Worm (Caenorhabditis elegans) whole organism, midembryonic: Measurements from ENCODE around the gene tsn-1.

ENCODE experiments used
- T22C8.4 ChIP-seq: fragments of 200-800 bp; sonication (Bioruptor generic); IDR thresholded peaks from 2 replicates; pipeline ENCODE4 v1.3.6; 2022; ENCODE audit warnings: missing genetic modification characterization, missing compliant biosample characterization
- cog-1 ChIP-seq: sonication (generic microtip); optimal IDR thresholded peaks from 2 replicates; lab custom pipeline; 2016; ENCODE audit warnings: missing genetic modification characterization, missing compliant biosample characterization
- flt-1 ChIP-seq: fragments of 200-800 bp; sonication (Bioruptor generic); IDR thresholded peaks from 2 replicates; pipeline ENCODE4 v1.3.6; 2022; ENCODE audit warnings: missing genetic modification characterization, missing compliant biosample characterization
- klf-2 ChIP-seq: fragments of 200-800 bp; sonication (Bioruptor generic); conservative IDR thresholded peaks from 2 replicates; pipeline ENCODE4 v1.3.6; 2022; ENCODE audit warnings: missing genetic modification reagents, missing genetic modification characterization, missing compliant biosample characterization
- med-1 ChIP-seq: sonication (generic microtip); optimal IDR thresholded peaks from 2 replicates; lab custom pipeline; 2017; ENCODE audit warnings: missing genetic modification characterization, mild to moderate bottlenecking, missing compliant biosample characterization, antibody characterized with exemption, missing genetic modification reagents; ENCODE audit not compliant: insufficient read depth
- ref-1 ChIP-seq: fragments of 200-800 bp; sonication (Bioruptor generic); conservative IDR thresholded peaks from 2 replicates; pipeline ENCODE4 v1.3.6; 2022; ENCODE audit warnings: missing genetic modification reagents, missing genetic modification characterization, missing compliant biosample characterization
- tab-1 ChIP-seq: fragments of 200-800 bp; sonication (Bioruptor generic); IDR thresholded peaks from 2 replicates; pipeline ENCODE4 v1.3.6; 2022; ENCODE audit warnings: missing genetic modification characterization, missing compliant biosample characterization
- ztf-23 ChIP-seq: fragments of 200-800 bp; sonication (Bioruptor generic); IDR thresholded peaks from 2 replicates; pipeline ENCODE4 v1.3.6; 2022; ENCODE audit warnings: missing genetic modification reagents, missing genetic modification characterization, missing compliant biosample characterization
- ztf-29 ChIP-seq: fragments of 200-800 bp; sonication (Bioruptor generic); IDR thresholded peaks from 2 replicates; pipeline ENCODE4 v1.3.6; 2022; ENCODE audit warnings: missing genetic modification reagents, missing genetic modification characterization, missing compliant biosample characterization

Gene tsn-1

ce11 chrII:4706359-4706871, at the start of gene tsn-1, which contains the start of gene F10G7.9:
Gene tsn-1 (plus strand): TSS chrII:4706821.
Gene F10G7.9 (minus strand): TSS chrII:4706485.
- TF ChIP-seq klf-2 (GFP tag; lab: Robert Waterston, UW) (no peak), flt-1 (GFP tag; lab: Robert Waterston, UW) (no peak), med-1 (GFP tag; lab: Kevin White, UChicago) (no peak), ref-1 (GFP tag; lab: Robert Waterston, UW) (no peak), ztf-29 (GFP tag; lab: Robert Waterston, UW) (no peak), ztf-23 (GFP tag; lab: Robert Waterston, UW) (no peak), cog-1 (no peak), T22C8.4 (GFP tag; lab: Robert Waterston, UW) (no peak), tab-1 (no peak)

- TF ChIP-seq tab-1 (no peak), cog-1 (no peak), klf-2 (GFP tag; lab: Robert Waterston, UW) (no peak), T22C8.4 (GFP tag; lab: Robert Waterston, UW) (no peak), ztf-29 (GFP tag; lab: Robert Waterston, UW) (no peak), ztf-23 (GFP tag; lab: Robert Waterston, UW) (no peak), ref-1 (GFP tag; lab: Robert Waterston, UW) (no peak), flt-1 (GFP tag; lab: Robert Waterston, UW) (no peak), med-1 (GFP tag; lab: Kevin White, UChicago) (no peak)
Measured at ce11 chrII:4657370-4657769, 49.3 kb upstream of the tsn-1 start.

DNA sequence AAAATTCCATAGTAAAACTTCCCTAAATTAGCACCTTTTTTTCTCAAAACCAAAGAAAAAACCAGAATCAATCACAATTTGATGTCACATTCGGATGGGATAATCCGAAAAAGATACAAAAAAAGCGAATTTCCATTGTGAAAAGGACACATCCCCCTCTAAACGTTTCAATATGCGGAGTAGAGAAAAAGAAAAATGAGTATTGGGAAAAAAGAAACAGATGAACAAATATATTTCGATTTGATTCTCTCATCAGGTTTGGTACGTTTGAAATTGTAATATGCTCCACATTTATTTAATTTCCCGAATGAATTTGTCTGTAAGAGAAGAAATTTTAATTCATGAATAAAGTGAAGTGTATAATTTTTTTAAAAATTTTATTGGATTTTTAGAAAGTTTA, 48.4 kb upstream of the tsn-1 start:
- no peak for TF ChIP-seq flt-1 (GFP tag; lab: Robert Waterston, UW)
- TF ChIP-seq ref-1 (GFP tag; lab: Robert Waterston, UW), result no peak
- no peak for TF ChIP-seq med-1 (GFP tag; lab: Kevin White, UChicago)
- TF ChIP-seq ztf-23 (GFP tag; lab: Robert Waterston, UW), result no peak
- no peak for TF ChIP-seq T22C8.4 (GFP tag; lab: Robert Waterston, UW)
- TF ChIP-seq cog-1, result no peak
- no peak for TF ChIP-seq ztf-29 (GFP tag; lab: Robert Waterston, UW)
- no peak for TF ChIP-seq klf-2 (GFP tag; lab: Robert Waterston, UW)
- no peak for TF ChIP-seq tab-1

ce11 chrII:4661278-4661677, 45.3 kb upstream of the tsn-1 start, which contains the start of gene T05A7.13:
Gene T05A7.13 (minus strand): TSS chrII:4661378.
- TF ChIP-seq cog-1 (no peak), flt-1 (GFP tag; lab: Robert Waterston, UW) (no peak), ref-1 (GFP tag; lab: Robert Waterston, UW) (no peak), med-1 (GFP tag; lab: Kevin White, UChicago) (no peak), ztf-23 (GFP tag; lab: Robert Waterston, UW) (no peak), tab-1 (no peak), klf-2 (GFP tag; lab: Robert Waterston, UW) (no peak), ztf-29 (GFP tag; lab: Robert Waterston, UW) (no peak), T22C8.4 (GFP tag; lab: Robert Waterston, UW) (no peak)

ce11 chrII:4663186-4663585, 43.4 kb upstream of the tsn-1 start, which contains the start of gene T05A7.12:
Gene T05A7.12 (minus strand): TSS chrII:4663286.
- TF ChIP-seq tab-1 (no peak), flt-1 (GFP tag; lab: Robert Waterston, UW) (no peak), cog-1 (no peak), ztf-23 (GFP tag; lab: Robert Waterston, UW) (no peak), T22C8.4 (GFP tag; lab: Robert Waterston, UW) (no peak), ref-1 (GFP tag; lab: Robert Waterston, UW) (no peak), ztf-29 (GFP tag; lab: Robert Waterston, UW) (no peak), klf-2 (GFP tag; lab: Robert Waterston, UW) (no peak), med-1 (GFP tag; lab: Kevin White, UChicago) (no peak)

DNA sequence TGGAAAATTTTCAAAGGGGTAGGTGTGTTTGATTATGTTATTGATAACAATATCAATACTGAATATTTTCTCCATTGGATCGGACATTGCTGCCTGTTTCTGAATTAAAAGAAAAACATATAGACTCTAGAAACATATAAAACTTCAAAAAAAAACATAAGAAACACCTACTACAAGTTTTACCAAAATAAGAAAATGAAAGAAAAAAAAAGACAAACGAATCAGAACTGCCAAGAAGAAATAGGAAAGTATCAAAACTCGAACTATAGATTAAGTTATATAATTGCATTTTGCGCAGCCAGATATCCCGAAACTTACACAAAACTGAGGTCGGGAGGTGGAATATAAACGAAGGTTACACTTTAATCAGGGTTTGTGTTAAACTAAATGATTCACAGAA, 41.3 kb upstream of the tsn-1 start, which contains the start of gene T05A7.11:
TSS of gene T05A7.11 (minus strand) at position 101 of the 400 bp plus-strand sequence.
- TF ChIP-seq cog-1 (no peak), klf-2 (GFP tag; lab: Robert Waterston, UW) (no peak), ref-1 (GFP tag; lab: Robert Waterston, UW) (no peak), flt-1 (GFP tag; lab: Robert Waterston, UW) (no peak), tab-1 (no peak), med-1 (GFP tag; lab: Kevin White, UChicago) (no peak), ztf-29 (GFP tag; lab: Robert Waterston, UW) (no peak), ztf-23 (GFP tag; lab: Robert Waterston, UW) (no peak), T22C8.4 (GFP tag; lab: Robert Waterston, UW) (no peak)

- no peak for TF ChIP-seq T22C8.4 (GFP tag; lab: Robert Waterston, UW)
- TF ChIP-seq med-1 (GFP tag; lab: Kevin White, UChicago), result no peak
- TF ChIP-seq ref-1 (GFP tag; lab: Robert Waterston, UW), result no peak
- no peak for TF ChIP-seq tab-1
- no peak for TF ChIP-seq klf-2 (GFP tag; lab: Robert Waterston, UW)
- TF ChIP-seq flt-1 (GFP tag; lab: Robert Waterston, UW), result no peak
- no peak for TF ChIP-seq cog-1
- no peak for TF ChIP-seq ztf-29 (GFP tag; lab: Robert Waterston, UW)
- TF ChIP-seq ztf-23 (GFP tag; lab: Robert Waterston, UW), result no peak
Measured at ce11 chrII:4667572-4667971, 39.0 kb upstream of the tsn-1 start, which contains the start of gene fut-5. Gene fut-5 (minus strand): TSS chrII:4667672.

- no peak for TF ChIP-seq ztf-23 (GFP tag; lab: Robert Waterston, UW)
- TF ChIP-seq klf-2 (GFP tag; lab: Robert Waterston, UW), result no peak
- no peak for TF ChIP-seq T22C8.4 (GFP tag; lab: Robert Waterston, UW)
- no peak for TF ChIP-seq ref-1 (GFP tag; lab: Robert Waterston, UW)
- no peak for TF ChIP-seq med-1 (GFP tag; lab: Kevin White, UChicago)
- no peak for TF ChIP-seq cog-1
- TF ChIP-seq flt-1 (GFP tag; lab: Robert Waterston, UW), result no peak
- TF ChIP-seq ztf-29 (GFP tag; lab: Robert Waterston, UW), result no peak
- no peak for TF ChIP-seq tab-1
Measured at ce11 chrII:4671692-4672091, 34.9 kb upstream of the tsn-1 start, which contains the start of gene T05A7.6. Gene T05A7.6 (minus strand): TSS chrII:4671792.
